Worm (Caenorhabditis elegans): ENCODE measurements around the gene sly-1.

ce11 chrIII:10469574-10470055 lies 37.2 kb upstream of the sly-1 start, which contains the start of gene D2045.5:
- TF ChIP-seq mep-1 (tag; optimal IDR thresholded peaks at IDR 0.05), result no peak
- TF ChIP-seq unc-39 (tag; optimal IDR thresholded peaks at IDR 0.05), result no peak
- TF ChIP-seq elt-1 (tag; optimal IDR thresholded peaks at IDR 0.05; ENCODE audit: borderline replicate concordance, insufficient read depth), result no peak
- TF ChIP-seq cnd-1 (tag; optimal IDR thresholded peaks at IDR 0.05), result no peak
- TF ChIP-seq lsy-2 (tag; optimal IDR thresholded peaks at IDR 0.05), result no peak
- TF ChIP-seq lin-13 (tag; optimal IDR thresholded peaks at IDR 0.05), result no peak
- no peak for TF ChIP-seq nhr-2 (tag; optimal IDR thresholded peaks at IDR 0.05)
